Fruit fly (Drosophila melanogaster) whole organism, adult: ENCODE results near the gene CG17264.

Source experiments
- CG11617 ChIP-seq: fragments of 200-800 bp; sonication (Bioruptor generic); optimal IDR thresholded peaks from 2 replicates; lab custom pipeline; 2017; ENCODE audit warnings: mild to moderate bottlenecking, missing biosample characterization, missing genetic modification reagents, missing genetic modification characterization
- CG12768 ChIP-seq: fragments of 200-800 bp; sonication (Bioruptor generic); optimal IDR thresholded peaks from 2 replicates; lab custom pipeline; 2017; ENCODE audit warnings: missing biosample characterization, missing genetic modification characterization, mild to moderate bottlenecking, moderate library complexity, missing genetic modification reagents
- CG14711 ChIP-seq: fragments of 200-800 bp; sonication (Bioruptor generic); optimal IDR thresholded peaks from 2 replicates; lab custom pipeline; 2018; ENCODE audit warnings: missing biosample characterization, mild to moderate bottlenecking, missing genetic modification characterization, moderate library complexity
- CG1620 ChIP-seq: fragments of 200-800 bp; sonication (Bioruptor generic); optimal IDR thresholded peaks from 2 replicates; lab custom pipeline; 2016; ENCODE audit warnings: missing biosample characterization, missing genetic modification characterization
- CG33017 ChIP-seq: fragments of 200-800 bp; sonication (Bioruptor generic); optimal IDR thresholded peaks from 2 replicates; lab custom pipeline; 2018; ENCODE audit warnings: missing biosample characterization, mild to moderate bottlenecking, missing genetic modification characterization, moderate library complexity
- CG7101 ChIP-seq: fragments of 200-800 bp; sonication (Bioruptor generic); optimal IDR thresholded peaks from 2 replicates; lab custom pipeline; 2018; ENCODE audit warnings: missing biosample characterization, mild to moderate bottlenecking, missing genetic modification characterization, moderate library complexity
- Clk ChIP-seq: fragments of 200-800 bp; sonication (Bioruptor generic); optimal IDR thresholded peaks from 2 replicates; lab custom pipeline; 2017; ENCODE audit warnings: missing biosample characterization, missing genetic modification characterization
- Hr96 ChIP-seq: fragments of 200-800 bp; sonication (Bioruptor generic); optimal IDR thresholded peaks from 2 replicates; lab custom pipeline; 2016; ENCODE audit warnings: missing biosample characterization, missing genetic modification characterization
- cic ChIP-seq: fragments of 200-800 bp; sonication (Bioruptor generic); optimal IDR thresholded peaks from 2 replicates; lab custom pipeline; 2017; ENCODE audit warnings: missing biosample characterization, mild to moderate bottlenecking, missing genetic modification characterization, moderate library complexity
- kay ChIP-seq: fragments of 200-800 bp; sonication (Bioruptor generic); peaks from one replicate; lab custom pipeline; 2016; ENCODE audit warnings: missing biosample characterization, missing genetic modification characterization, borderline replicate concordance
- ovo ChIP-seq: fragments of 200-800 bp; sonication (Bioruptor generic); optimal IDR thresholded peaks from 2 replicates; lab custom pipeline; 2016; ENCODE audit warnings: missing biosample characterization, missing genetic modification characterization

DNA sequence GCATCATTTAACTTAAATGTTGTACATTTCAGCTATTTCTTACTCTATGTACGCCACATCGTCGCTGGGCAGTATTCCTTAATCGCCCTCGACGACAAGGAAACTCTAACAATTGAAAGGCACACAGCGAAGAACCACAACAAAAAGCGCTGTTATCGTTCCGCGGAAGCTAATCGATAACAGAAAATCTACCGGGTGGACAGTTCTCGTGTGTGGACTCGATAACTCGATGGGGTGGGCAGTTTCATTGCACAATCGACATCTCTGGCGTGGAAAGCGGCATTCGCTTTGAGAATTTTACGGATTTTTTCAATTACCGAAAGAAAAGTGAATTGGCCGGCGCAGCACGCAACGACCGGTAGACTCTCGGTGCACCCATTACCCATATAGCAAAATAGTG lies 4.7 kb downstream of the CG17264 start, which contains the start of the genes alpha4GT1 and Prp40:
- TF ChIP-seq kay (GFP tag; lab: Kevin White, UChicago), result no peak
- no peak for TF ChIP-seq CG11617 (GFP tag; lab: Kevin White, UChicago)
- no peak for TF ChIP-seq CG33017
- TF ChIP-seq Clk, result no peak
- TF ChIP-seq CG1620 (GFP tag; lab: Kevin White, UChicago), result no peak
- TF ChIP-seq ovo (GFP tag; lab: Kevin White, UChicago), result no peak
- no peak for TF ChIP-seq cic (GFP tag; lab: Kevin White, UChicago)
- peak; percentile 18 for TF ChIP-seq CG14711 (tag; lab: Kevin White, UChicago)
- no peak for TF ChIP-seq CG12768 (GFP tag; lab: Kevin White, UChicago)
- no peak for TF ChIP-seq CG7101 (tag; lab: Kevin White, UChicago)
- TF ChIP-seq Hr96, result no peak
